Worm (Caenorhabditis elegans): ENCODE results near the gene F13C5.3.

DNA sequence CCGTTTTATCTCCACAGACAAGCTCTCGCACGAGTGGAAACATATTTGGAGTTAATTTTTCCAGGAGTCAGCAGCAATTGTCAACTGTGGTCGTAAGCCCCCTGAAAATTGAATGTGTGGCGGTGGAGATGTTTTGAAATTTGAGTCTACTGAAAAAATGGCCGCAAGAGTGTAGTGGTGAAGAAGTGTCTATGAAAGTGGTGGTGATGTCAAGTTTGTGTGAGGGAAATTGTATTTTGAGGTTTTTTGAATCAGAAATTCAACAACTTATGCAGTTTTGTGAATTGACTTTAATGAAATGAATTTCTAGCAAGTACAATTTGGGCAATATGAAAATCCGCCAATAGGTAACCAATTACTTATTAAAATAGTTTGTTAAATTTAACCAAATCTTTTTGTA, 26.8 kb downstream of the F13C5.3 start, which contains the start of gene mrp-2:
- no peak for TF ChIP-seq pros-1 (tag; optimal IDR thresholded peaks at IDR 0.05)
- no peak for TF ChIP-seq hlh-15 (tag; optimal IDR thresholded peaks at IDR 0.05)

All from whole organism, late embryonic.